Worm (Caenorhabditis elegans) whole organism, midembryonic: ENCODE data around the gene K06H6.2.

Experiments
- flt-1 ChIP-seq: fragments of 200-800 bp; sonication (Bioruptor generic); IDR thresholded peaks from 2 replicates; pipeline ENCODE4 v1.3.6; 2022; ENCODE audit warnings: missing genetic modification characterization, missing compliant biosample characterization
- tab-1 ChIP-seq: fragments of 200-800 bp; sonication (Bioruptor generic); IDR thresholded peaks from 2 replicates; pipeline ENCODE4 v1.3.6; 2022; ENCODE audit warnings: missing genetic modification characterization, missing compliant biosample characterization

DNA sequence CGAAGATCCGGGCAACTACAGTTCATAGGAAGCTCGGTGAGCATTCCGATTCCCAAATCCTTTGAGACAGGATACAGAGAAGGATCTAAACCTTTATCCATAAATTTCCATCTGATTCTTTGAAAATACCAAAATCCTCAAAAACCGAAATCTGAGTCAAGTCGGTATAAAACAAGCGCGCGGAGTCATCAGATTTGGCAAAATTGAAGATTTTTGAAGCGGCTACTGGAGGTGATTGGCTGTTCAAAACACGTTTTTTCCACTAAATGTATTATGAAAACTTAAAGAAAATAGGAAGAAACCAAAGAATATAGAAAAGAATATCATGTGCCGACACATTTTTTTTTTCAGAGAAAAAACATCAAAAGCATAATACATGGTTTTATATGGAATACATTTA lies 10.9 kb upstream of the K06H6.2 start, which contains the start of gene C14C6.13:
- TF ChIP-seq flt-1 (GFP tag; lab: Robert Waterston, UW) (no peak), tab-1 (GFP tag; lab: Robert Waterston, UW) (no peak)
